Fruit fly (Drosophila melanogaster) whole organism, prepupa: ENCODE measurements around the gene CG8671.

ENCODE experiments used
- Blimp-1 ChIP-seq: fragments of 200-800 bp; sonication (Bioruptor generic); optimal IDR thresholded peaks from 3 replicates; lab custom pipeline; 2017; ENCODE audit warnings: missing biosample characterization, missing genetic modification characterization, mild to moderate bottlenecking, moderate library complexity, missing genetic modification reagents
- CG10669 ChIP-seq: fragments of 200-800 bp; sonication (Bioruptor generic); optimal IDR thresholded peaks from 3 replicates; lab custom pipeline; 2018; ENCODE audit warnings: missing biosample characterization, mild to moderate bottlenecking, missing genetic modification characterization, moderate library complexity
- CG11294 ChIP-seq: fragments of 200-800 bp; sonication (Bioruptor generic); IDR thresholded peaks from 2 replicates; pipeline ENCODE4 v1.3.6; 2022; ENCODE audit warnings: missing biosample characterization, missing genetic modification characterization
- CG11762 ChIP-seq: fragments of 200-800 bp; sonication (Bioruptor generic); optimal IDR thresholded peaks from 3 replicates; lab custom pipeline; 2016; ENCODE audit warnings: missing biosample characterization, missing genetic modification characterization; ENCODE audit not compliant: insufficient read depth
- CG15336 ChIP-seq: fragments of 200-800 bp; sonication (Bioruptor generic); IDR thresholded peaks from 2 replicates; pipeline ENCODE4 v1.3.6; 2022; ENCODE audit warnings: missing biosample characterization, missing genetic modification characterization
- CG1621 ChIP-seq: fragments of 200-800 bp; sonication (Bioruptor generic); optimal IDR thresholded peaks from 3 replicates; lab custom pipeline; 2018; ENCODE audit warnings: missing biosample characterization, mild to moderate bottlenecking, missing genetic modification characterization
- CG16779 ChIP-seq: fragments of 200-800 bp; sonication (Bioruptor generic); optimal IDR thresholded peaks from 3 replicates; lab custom pipeline; 2017; ENCODE audit warnings: missing biosample characterization, mild to moderate bottlenecking, missing genetic modification characterization
- CG3032 ChIP-seq: fragments of 200-800 bp; optimal IDR thresholded peaks from 2 replicates; lab custom pipeline; 2019; ENCODE audit warnings: missing biosample characterization, mild to moderate bottlenecking, missing genetic modification characterization, moderate library complexity
- CG32006 ChIP-seq: fragments of 200-800 bp; sonication (Bioruptor generic); optimal IDR thresholded peaks from 3 replicates; lab custom pipeline; 2017; ENCODE audit warnings: missing biosample characterization, mild to moderate bottlenecking, missing genetic modification characterization
- CG34406 ChIP-seq: fragments of 200-800 bp; sonication (Bioruptor generic); optimal IDR thresholded peaks from 3 replicates; lab custom pipeline; 2016; ENCODE audit warnings: missing biosample characterization, missing genetic modification characterization
- CG3919 ChIP-seq: fragments of 200-800 bp; sonication (Bioruptor generic); optimal IDR thresholded peaks from 3 replicates; lab custom pipeline; 2016; ENCODE audit warnings: missing biosample characterization, missing genetic modification characterization
- CG4318 ChIP-seq: fragments of 200-800 bp; sonication (Bioruptor generic); optimal IDR thresholded peaks from 3 replicates; lab custom pipeline; 2017; ENCODE audit warnings: missing biosample characterization, mild to moderate bottlenecking, missing genetic modification characterization
- CG6163 ChIP-seq: fragments of 200-800 bp; sonication (Bioruptor generic); IDR thresholded peaks from 3 replicates; pipeline ENCODE4 v1.3.6; 2022; ENCODE audit warnings: missing biosample characterization, missing genetic modification characterization
- CG6792 ChIP-seq: fragments of 200-800 bp; sonication (Bioruptor generic); optimal IDR thresholded peaks from 3 replicates; lab custom pipeline; 2016; ENCODE audit warnings: missing biosample characterization, missing genetic modification characterization
- CG6808 ChIP-seq: fragments of 200-800 bp; sonication (Bioruptor generic); optimal IDR thresholded peaks from 3 replicates; lab custom pipeline; 2017; ENCODE audit warnings: missing biosample characterization, missing genetic modification characterization, mild to moderate bottlenecking, moderate library complexity, missing genetic modification reagents
- CG7368 ChIP-seq: fragments of 200-800 bp; sonication (Bioruptor generic); optimal IDR thresholded peaks from 3 replicates; lab custom pipeline; 2016; ENCODE audit warnings: missing biosample characterization, missing genetic modification characterization
- CG8119 ChIP-seq: fragments of 200-800 bp; sonication (Bioruptor generic); IDR thresholded peaks from 3 replicates; pipeline ENCODE4 v1.3.6; 2022; ENCODE audit warnings: missing biosample characterization, missing genetic modification characterization
- CG8319 ChIP-seq: fragments of 200-800 bp; sonication (Bioruptor generic); optimal IDR thresholded peaks from 3 replicates; lab custom pipeline; 2016; ENCODE audit warnings: missing biosample characterization, missing genetic modification characterization
- CG8632 ChIP-seq: fragments of 200-800 bp; sonication (Bioruptor generic); optimal IDR thresholded peaks from 3 replicates; lab custom pipeline; 2016; ENCODE audit warnings: missing biosample characterization, missing genetic modification characterization
- Eip93F ChIP-seq: fragments of 200-800 bp; sonication (Bioruptor generic); optimal IDR thresholded peaks from 2 replicates; lab custom pipeline; 2016; ENCODE audit warnings: missing biosample characterization, mild to moderate bottlenecking, missing genetic modification characterization
- Ets21C ChIP-seq: fragments of 200-800 bp; sonication (Bioruptor generic); optimal IDR thresholded peaks from 3 replicates; lab custom pipeline; 2016; ENCODE audit warnings: missing biosample characterization, missing genetic modification characterization
- Ets96B ChIP-seq: fragments of 200-800 bp; optimal IDR thresholded peaks from 2 replicates; lab custom pipeline; 2019; ENCODE audit warnings: missing biosample characterization, mild to moderate bottlenecking, missing genetic modification characterization, moderate library complexity
- Gug ChIP-seq: fragments of 200-800 bp; sonication (Bioruptor generic); IDR thresholded peaks from 2 replicates; pipeline ENCODE4 v1.3.6; 2022; ENCODE audit warnings: missing biosample characterization, missing genetic modification characterization
- Hr39 ChIP-seq: fragments of 200-800 bp; sonication (Bioruptor generic); optimal IDR thresholded peaks from 2 replicates; lab custom pipeline; 2016; ENCODE audit warnings: missing biosample characterization, missing genetic modification characterization
- Hr4 ChIP-seq: fragments of 200-800 bp; sonication (Bioruptor generic); optimal IDR thresholded peaks from 3 replicates; lab custom pipeline; 2016; ENCODE audit warnings: missing biosample characterization, missing genetic modification characterization
- Lpt ChIP-seq: fragments of 200-800 bp; sonication (Bioruptor generic); optimal IDR thresholded peaks from 3 replicates; lab custom pipeline; 2016; ENCODE audit warnings: missing biosample characterization, missing genetic modification characterization
- Met ChIP-seq: fragments of 200-800 bp; sonication (Bioruptor generic); optimal IDR thresholded peaks from 3 replicates; lab custom pipeline; 2016; ENCODE audit warnings: missing biosample characterization, missing genetic modification characterization
- OdsH ChIP-seq: fragments of 200-800 bp; sonication (Bioruptor generic); optimal IDR thresholded peaks from 3 replicates; lab custom pipeline; 2016; ENCODE audit warnings: missing biosample characterization, missing genetic modification characterization
- Smox ChIP-seq: fragments of 200-800 bp; sonication (Bioruptor generic); optimal IDR thresholded peaks from 3 replicates; lab custom pipeline; 2016; ENCODE audit warnings: missing biosample characterization, missing genetic modification characterization
- Sox14 ChIP-seq: fragments of 200-800 bp; sonication (Bioruptor generic); optimal IDR thresholded peaks from 3 replicates; lab custom pipeline; 2016; ENCODE audit warnings: missing biosample characterization, missing genetic modification characterization
- Sox15 ChIP-seq: fragments of 200-800 bp; sonication (Bioruptor generic); optimal IDR thresholded peaks from 3 replicates; lab custom pipeline; 2016; ENCODE audit warnings: missing biosample characterization, missing genetic modification characterization
- acj6 ChIP-seq: fragments of 200-800 bp; sonication (Bioruptor generic); optimal IDR thresholded peaks from 3 replicates; lab custom pipeline; 2016; ENCODE audit warnings: missing biosample characterization, missing genetic modification characterization
- cyc ChIP-seq: fragments of 200-800 bp; sonication (Bioruptor generic); optimal IDR thresholded peaks from 3 replicates; lab custom pipeline; 2016; ENCODE audit warnings: missing biosample characterization, missing genetic modification characterization
- dac ChIP-seq: fragments of 200-800 bp; sonication (Bioruptor generic); optimal IDR thresholded peaks from 2 replicates; lab custom pipeline; 2017; ENCODE audit warnings: missing biosample characterization, mild to moderate bottlenecking, missing genetic modification characterization
- esn ChIP-seq: fragments of 200-800 bp; sonication (Bioruptor generic); optimal IDR thresholded peaks from 2 replicates; lab custom pipeline; 2016; ENCODE audit warnings: missing biosample characterization, mild to moderate bottlenecking, missing genetic modification characterization, moderate library complexity
- fd59A ChIP-seq: fragments of 200-800 bp; sonication (Bioruptor generic); optimal IDR thresholded peaks from 2 replicates; lab custom pipeline; 2017; ENCODE audit warnings: missing biosample characterization, mild to moderate bottlenecking, missing genetic modification characterization, missing genetic modification reagents
- fkh ChIP-seq: fragments of 200-800 bp; sonication (Bioruptor generic); optimal IDR thresholded peaks from 3 replicates; lab custom pipeline; 2017; ENCODE audit warnings: missing biosample characterization, mild to moderate bottlenecking, missing genetic modification characterization, moderate library complexity
- lz ChIP-seq: fragments of 200-800 bp; sonication (Bioruptor generic); optimal IDR thresholded peaks from 3 replicates; lab custom pipeline; 2016; ENCODE audit warnings: missing biosample characterization, missing genetic modification characterization
- pdm3 ChIP-seq: fragments of 200-800 bp; sonication (Bioruptor generic); optimal IDR thresholded peaks from 3 replicates; lab custom pipeline; 2016; ENCODE audit warnings: missing biosample characterization, missing genetic modification characterization
- salr ChIP-seq, 2 experiments: fragments of 200-800 bp; sonication (Bioruptor generic); optimal IDR thresholded peaks; 3 replicates each; lab custom pipeline; 2016 to 2018; ENCODE audit warnings: missing biosample characterization in 2 of 2, missing genetic modification characterization in 2 of 2, mild to moderate bottlenecking in 1 of 2
- spab ChIP-seq: fragments of 200-800 bp; sonication (Bioruptor generic); optimal IDR thresholded peaks from 2 replicates; lab custom pipeline; 2017; ENCODE audit warnings: missing biosample characterization, mild to moderate bottlenecking, missing genetic modification characterization, missing genetic modification reagents
- svp ChIP-seq: fragments of 200-800 bp; sonication (Bioruptor generic); peaks from one replicate; lab custom pipeline; 2016; ENCODE audit warnings: missing biosample characterization, missing genetic modification characterization
- topi ChIP-seq: fragments of 200-800 bp; sonication (Bioruptor generic); optimal IDR thresholded peaks from 3 replicates; lab custom pipeline; 2016; ENCODE audit warnings: missing biosample characterization, missing genetic modification characterization
- vri ChIP-seq: fragments of 200-800 bp; sonication (Bioruptor generic); optimal IDR thresholded peaks from 3 replicates; lab custom pipeline; 2016; ENCODE audit warnings: missing biosample characterization, mild to moderate bottlenecking, missing genetic modification characterization

The CG8671 gene

dm6 chr2L:21309754-21310426, 47.1 kb downstream of the CG8671 start, which contains the start of gene Mondo (continued):
- TF ChIP-seq CG8319 (GFP tag; lab: Kevin White, UChicago) (no peak), topi (GFP tag; lab: Kevin White, UChicago) (no peak), OdsH (peak; percentile 37), vri (GFP tag; lab: Kevin White, UChicago) (no peak), fd59A (GFP tag; lab: Kevin White, UChicago) (no peak), Sox15 (GFP tag; lab: Kevin White, UChicago) (no peak), lz (GFP tag; lab: Kevin White, UChicago) (no peak), spab (GFP tag; lab: Kevin White, UChicago) (no peak), CG32006 (GFP tag; lab: Kevin White, UChicago) (no peak), CG8119 (GFP tag; lab: Robert Waterston, UW) (peak; percentile 60), Lpt (GFP tag; lab: Kevin White, UChicago) (no peak), CG3032 (tag; lab: Kevin White, UChicago) (peak; percentile 42), CG6792 (no peak), CG1621 (tag; lab: Kevin White, UChicago) (no peak), fkh (GFP tag; lab: Kevin White, UChicago) (no peak), salr (GFP tag; optimal IDR thresholded peaks at IDR 0.05; lab: Kevin White, UChicago) (no peak), Met (GFP tag; lab: Kevin White, UChicago) (no peak), CG3919 (no peak), Blimp-1 (GFP tag; lab: Kevin White, UChicago) (no peak), CG16779 (tag; lab: Kevin White, UChicago) (no peak), CG8632 (no peak), CG6808 (GFP tag; lab: Kevin White, UChicago) (no peak), CG15336 (peak; percentile 48)
- TF ChIP-seq, all 60 proteins: peak for 13

- peak; percentile 32 for TF ChIP-seq Ets21C
- TF ChIP-seq pdm3 = peak; percentile 32
- no peak for TF ChIP-seq spab (GFP tag; lab: Kevin White, UChicago)
- no peak for TF ChIP-seq Eip93F (GFP tag; lab: Kevin White, UChicago)
- peak; percentile 33 for TF ChIP-seq cyc (GFP tag; lab: Kevin White, UChicago)
- peak; percentile 18 for TF ChIP-seq acj6 (GFP tag; lab: Kevin White, UChicago)
- peak; percentile 40 for TF ChIP-seq OdsH
- peak; percentile 39 for TF ChIP-seq Sox15 (GFP tag; lab: Kevin White, UChicago)
- 0 out of 2 replicates have a peak, but pooled peaks have one; percentile 7 for TF ChIP-seq CG15336
- TF ChIP-seq CG11294 (GFP tag; lab: Robert Waterston, UW) = no peak
- no peak for TF ChIP-seq CG8319 (GFP tag; lab: Kevin White, UChicago)
- peak; percentile 32 for TF ChIP-seq lz (GFP tag; lab: Kevin White, UChicago)
- TF ChIP-seq Hr4 (GFP tag; lab: Kevin White, UChicago) = peak; percentile 44
- TF ChIP-seq CG6163 (GFP tag; lab: Robert Waterston, UW) = no peak; the same call in 2 of the 3 replicates
- TF ChIP-seq CG4318 (GFP tag; lab: Kevin White, UChicago) = no peak
- no peak for TF ChIP-seq Ets96B
- no peak for TF ChIP-seq topi (GFP tag; lab: Kevin White, UChicago)
- TF ChIP-seq fd59A (GFP tag; lab: Kevin White, UChicago) = no peak
- TF ChIP-seq Smox (GFP tag; lab: Kevin White, UChicago) = peak; percentile 43
- TF ChIP-seq vri (GFP tag; lab: Kevin White, UChicago) = peak; percentile 53
- TF ChIP-seq CG6808 (GFP tag; lab: Kevin White, UChicago) = no peak
- TF ChIP-seq esn (GFP tag; lab: Kevin White, UChicago) = peak; percentile 27
- no peak for TF ChIP-seq CG10669
- no peak for TF ChIP-seq svp (GFP tag; lab: Kevin White, UChicago)
- no peak for TF ChIP-seq CG7368
- peak; percentile 41 for TF ChIP-seq CG8632
- TF ChIP-seq Blimp-1 (GFP tag; lab: Kevin White, UChicago) = no peak
- no peak for TF ChIP-seq CG3032 (tag; lab: Kevin White, UChicago)
- TF ChIP-seq CG11762 (GFP tag; lab: Kevin White, UChicago) = peak; percentile 25
- TF ChIP-seq CG34406 (GFP tag; lab: Kevin White, UChicago) = peak; percentile 21
- no peak for TF ChIP-seq CG6792
- TF ChIP-seq CG3919 = peak; percentile 4
- TF ChIP-seq dac (GFP tag; lab: Kevin White, UChicago) = no peak
- TF ChIP-seq Sox14 (GFP tag; lab: Kevin White, UChicago) = no peak
- TF ChIP-seq Hr39 = peak; percentile 40
- no peak for TF ChIP-seq CG8119 (GFP tag; lab: Robert Waterston, UW)
- TF ChIP-seq CG32006 (GFP tag; lab: Kevin White, UChicago) = peak; percentile 2
- no peak; the same call in 1 of the 2 replicates for TF ChIP-seq Gug (GFP tag; lab: Robert Waterston, UW)
These were observed 47.9 kb downstream of the CG8671 start, which contains the start of gene crc for dm6 chr2L:21310427-21311199. Gene crc (plus strand): TSS chr2L:21310866.
